Worm (Caenorhabditis elegans) whole organism, midembryonic: ENCODE results near the gene C18D11.10.

Experiments
- T22C8.4 ChIP-seq: fragments of 200-800 bp; sonication (Bioruptor generic); IDR thresholded peaks from 2 replicates; pipeline ENCODE4 v1.3.6; 2022; ENCODE audit warnings: missing genetic modification characterization, missing compliant biosample characterization
- cog-1 ChIP-seq: sonication (generic microtip); optimal IDR thresholded peaks from 2 replicates; lab custom pipeline; 2016; ENCODE audit warnings: missing genetic modification characterization, missing compliant biosample characterization
- flt-1 ChIP-seq: fragments of 200-800 bp; sonication (Bioruptor generic); IDR thresholded peaks from 2 replicates; pipeline ENCODE4 v1.3.6; 2022; ENCODE audit warnings: missing genetic modification characterization, missing compliant biosample characterization
- klf-2 ChIP-seq: fragments of 200-800 bp; sonication (Bioruptor generic); conservative IDR thresholded peaks from 2 replicates; pipeline ENCODE4 v1.3.6; 2022; ENCODE audit warnings: missing genetic modification reagents, missing genetic modification characterization, missing compliant biosample characterization
- med-1 ChIP-seq: sonication (generic microtip); optimal IDR thresholded peaks from 2 replicates; lab custom pipeline; 2017; ENCODE audit warnings: missing genetic modification characterization, mild to moderate bottlenecking, missing compliant biosample characterization, antibody characterized with exemption, missing genetic modification reagents; ENCODE audit not compliant: insufficient read depth
- tab-1 ChIP-seq: fragments of 200-800 bp; sonication (Bioruptor generic); IDR thresholded peaks from 2 replicates; pipeline ENCODE4 v1.3.6; 2022; ENCODE audit warnings: missing genetic modification characterization, missing compliant biosample characterization
- ztf-23 ChIP-seq: fragments of 200-800 bp; sonication (Bioruptor generic); IDR thresholded peaks from 2 replicates; pipeline ENCODE4 v1.3.6; 2022; ENCODE audit warnings: missing genetic modification reagents, missing genetic modification characterization, missing compliant biosample characterization
- ztf-29 ChIP-seq: fragments of 200-800 bp; sonication (Bioruptor generic); IDR thresholded peaks from 2 replicates; pipeline ENCODE4 v1.3.6; 2022; ENCODE audit warnings: missing genetic modification reagents, missing genetic modification characterization, missing compliant biosample characterization

- TF ChIP-seq ztf-23 (GFP tag; lab: Robert Waterston, UW) (no peak), tab-1 (GFP tag; lab: Robert Waterston, UW) (no peak), cog-1 (no peak), klf-2 (GFP tag; lab: Robert Waterston, UW) (no peak), ztf-29 (no peak), flt-1 (GFP tag; lab: Robert Waterston, UW) (no peak), med-1 (GFP tag; lab: Kevin White, UChicago) (no peak), T22C8.4 (GFP tag; lab: Robert Waterston, UW) (no peak)
Measured at ce11 chrIII:11760634-11761033, 46.9 kb upstream of the C18D11.10 start.
